Fruit fly (Drosophila melanogaster): ENCODE results near the gene Ir10a.
A peak's percentile ranks its signal among the peaks of the same experiment; 100 is the strongest.

Gene Ir10a

DNA sequence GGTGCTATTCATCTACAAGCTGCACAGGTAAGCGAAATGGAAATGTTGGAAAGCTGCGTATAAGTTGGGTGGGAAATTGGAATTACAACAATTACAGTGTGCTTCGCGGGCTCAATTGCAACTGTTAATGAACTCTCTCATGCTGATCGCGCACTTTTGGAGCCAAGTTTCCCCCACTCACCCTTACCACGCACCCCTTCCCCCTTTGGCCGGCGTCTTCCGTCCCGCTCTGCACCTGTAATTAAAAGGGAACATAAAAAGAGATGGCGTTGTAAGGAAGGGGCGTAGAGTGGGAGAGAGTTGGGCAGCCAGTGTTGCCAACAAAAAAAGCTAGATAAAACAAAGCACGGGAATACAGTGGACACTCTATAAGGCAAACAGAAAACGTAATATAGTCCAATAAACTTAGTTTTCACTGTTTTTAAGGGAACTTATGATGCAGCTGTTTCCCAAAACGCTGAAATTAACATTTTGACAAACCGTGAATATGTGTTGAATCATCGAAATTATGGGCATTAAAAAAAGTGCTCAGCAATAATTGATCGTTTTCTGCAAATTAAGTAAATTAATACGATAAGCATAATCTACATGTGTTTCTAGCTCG lies 29.8 kb upstream of the Ir10a start (continued):
- TF ChIP-seq CG11695 (GFP tag; IDR thresholded peaks at IDR 0.05) (no peak), CG6765 (GFP tag; optimal IDR thresholded peaks at IDR 0.05) (no peak), bsh (GFP tag; optimal IDR thresholded peaks at IDR 0.05) (peak in 1 of 2 experiments; percentile 16), Blimp-1 (GFP tag; optimal IDR thresholded peaks at IDR 0.05) (no peak), dimm (GFP tag; IDR thresholded peaks at IDR 0.05) (no peak), sisA (GFP tag; IDR thresholded peaks at IDR 0.05) (no peak), CG4617 (GFP tag; optimal IDR thresholded peaks at IDR 0.05; ENCODE audit: borderline replicate concordance) (no peak), CG11723 (GFP tag; optimal IDR thresholded peaks at IDR 0.05) (no peak), C15 (GFP tag; IDR thresholded peaks at IDR 0.05) (no peak), CG16815 (GFP tag; optimal IDR thresholded peaks at IDR 0.05) (no peak), CG11247 (GFP tag; IDR thresholded peaks at IDR 0.05) (no peak), pan (optimal IDR thresholded peaks at IDR 0.05) (no peak), pan (GFP tag; optimal IDR thresholded peaks at IDR 0.05 in 1 of 2, IDR thresholded peaks at IDR 0.05 in 1 of 2) (no peak), PHDP (tag; optimal IDR thresholded peaks at IDR 0.05) (peak; percentile 9), Hsf (GFP tag; optimal IDR thresholded peaks at IDR 0.05) (no peak), Lim3 (GFP tag; IDR thresholded peaks at IDR 0.05) (no peak), CG6791 (GFP tag; IDR thresholded peaks at IDR 0.05; ENCODE audit: partially characterized antibody) (no peak), eyg (GFP tag; optimal IDR thresholded peaks at IDR 0.05) (no peak), CG9817 (tag; optimal IDR thresholded peaks at IDR 0.05) (no peak), CG2116 (GFP tag; optimal IDR thresholded peaks at IDR 0.05) (no peak), D (optimal IDR thresholded peaks at IDR 0.05) (no peak), D (GFP tag; optimal IDR thresholded peaks at IDR 0.05) (no peak), tx (GFP tag; optimal IDR thresholded peaks at IDR 0.05) (no peak), dmrt99B (tag; optimal IDR thresholded peaks at IDR 0.05) (no peak), wek (GFP tag; optimal IDR thresholded peaks at IDR 0.05) (no peak), Usf (GFP tag; optimal IDR thresholded peaks at IDR 0.05) (no peak), phol (tag; optimal IDR thresholded peaks at IDR 0.05) (peak; percentile 4), onecut (GFP tag; IDR thresholded peaks at IDR 0.05) (no peak), CG1603 (tag; optimal IDR thresholded peaks at IDR 0.05) (peak; percentile 19), zfh2 (GFP tag; optimal IDR thresholded peaks at IDR 0.05) (no peak), shn (GFP tag; optimal IDR thresholded peaks at IDR 0.05) (no peak), nom (GFP tag; optimal IDR thresholded peaks at IDR 0.05) (no peak), ind (GFP tag; optimal IDR thresholded peaks at IDR 0.05) (peak; percentile 24), en (GFP tag; optimal IDR thresholded peaks at IDR 0.05) (no peak), D19A (tag; optimal IDR thresholded peaks at IDR 0.05) (no peak), jigr1 (GFP tag; IDR thresholded peaks at IDR 0.05) (no peak), pfk (GFP tag; optimal IDR thresholded peaks at IDR 0.05) (no peak), Myb (GFP tag; optimal IDR thresholded peaks at IDR 0.05) (no peak), disco-r (GFP tag; optimal IDR thresholded peaks at IDR 0.05) (no peak), HLH4C (GFP tag; IDR thresholded peaks at IDR 0.05; ENCODE audit: partially characterized antibody) (no peak), z (GFP tag; IDR thresholded peaks at IDR 0.05) (no peak), CG34224 (GFP tag; IDR thresholded peaks at IDR 0.05; ENCODE audit: partially characterized antibody) (no peak), H2.0 (GFP tag; IDR thresholded peaks at IDR 0.05) (no peak), Atf3 (GFP tag; optimal IDR thresholded peaks at IDR 0.05) (no peak), HHEX (GFP tag; optimal IDR thresholded peaks at IDR 0.05) (no peak), Drgx (GFP tag; IDR thresholded peaks at IDR 0.05) (no peak), mam (GFP tag; optimal IDR thresholded peaks at IDR 0.05) (peak; percentile 13), pnt (GFP tag; optimal IDR thresholded peaks at IDR 0.05) (peak; percentile 12), CG8089 (GFP tag; optimal IDR thresholded peaks at IDR 0.05) (no peak), Jarid2 (GFP tag; optimal IDR thresholded peaks at IDR 0.05) (no peak), CG31441 (GFP tag; IDR thresholded peaks at IDR 0.05) (0 out of 2 replicates have a peak, but pooled peaks have one; percentile 15)
